Worm (Caenorhabditis elegans): Measurements from ENCODE around the gene Y41D4A.1.

DNA sequence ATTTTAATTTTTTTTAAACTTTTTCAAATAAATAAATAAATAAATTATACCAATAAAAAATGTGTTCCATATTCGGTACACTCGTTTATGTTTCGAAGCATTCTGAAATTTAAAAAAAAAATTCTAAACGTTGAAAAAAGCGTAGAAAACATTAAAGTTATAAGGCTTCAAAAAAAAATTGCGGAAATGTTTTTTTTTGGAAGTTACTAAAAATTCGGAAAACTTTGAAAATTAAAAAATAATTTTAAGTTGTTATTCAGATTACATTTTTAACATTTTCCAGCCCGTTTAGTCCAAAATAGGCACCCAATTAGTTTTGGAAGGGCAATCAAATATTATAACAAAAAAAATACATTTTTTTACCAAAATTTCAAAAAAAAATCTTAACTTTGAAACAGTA lies 31.9 kb downstream of the Y41D4A.1 start, which contains the start of gene Y38C1BA.1:
- TF ChIP-seq ceh-9 (tag; optimal IDR thresholded peaks at IDR 0.05) (no peak), ceh-6 (GFP tag; optimal IDR thresholded peaks at IDR 0.05) (no peak)

Measured in whole organism, late embryonic.